Worm (Caenorhabditis elegans): ENCODE measurements around the gene C36A4.4.

Gene C36A4.4

DNA sequence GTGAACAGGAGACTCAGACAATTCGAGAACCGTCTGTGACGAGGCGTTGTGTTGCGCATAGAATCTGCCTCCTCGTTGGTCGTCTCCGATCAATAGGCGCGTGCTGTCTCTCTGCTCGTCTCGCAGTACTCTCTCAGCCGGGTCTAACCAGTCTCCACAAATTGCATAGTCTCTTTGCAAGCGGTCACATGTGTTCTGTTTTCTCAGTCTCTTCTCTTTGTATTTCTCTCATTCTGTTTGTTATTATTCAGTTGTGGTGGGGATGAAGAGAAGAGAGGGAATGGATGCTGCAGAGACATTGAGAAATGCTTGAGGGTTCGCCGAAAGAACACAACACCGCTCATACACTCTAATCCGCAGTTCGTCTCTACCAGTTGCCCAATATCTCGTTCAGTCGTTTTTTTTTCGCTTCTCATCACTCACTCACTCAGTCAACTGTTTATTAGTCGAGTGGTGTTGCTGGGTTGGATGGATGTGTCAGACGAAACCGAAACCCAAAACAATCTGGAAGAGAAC lies 42.0 kb downstream of the C36A4.4 start (continued):
- no peak for TF ChIP-seq hlh-17 (GFP tag; optimal IDR thresholded peaks at IDR 0.05; ENCODE audit: borderline replicate concordance)
- TF ChIP-seq nhr-19 (GFP tag; conservative IDR thresholded peaks at IDR 0.05), result peak; percentile 95
- TF ChIP-seq unc-86 (tag; optimal IDR thresholded peaks at IDR 0.05), result peak; percentile 97
- peak; percentile 77 for TF ChIP-seq lin-39 (tag; optimal IDR thresholded peaks at IDR 0.05)
- TF ChIP-seq F16B12.6 (tag; optimal IDR thresholded peaks at IDR 0.05), result peak; percentile 51
- TF ChIP-seq efl-3 (GFP tag; optimal IDR thresholded peaks at IDR 0.05), result no peak
- TF ChIP-seq aha-1 (tag; optimal IDR thresholded peaks at IDR 0.05), result peak; percentile 79
- peak; percentile 33 for TF ChIP-seq fkh-4 (tag; optimal IDR thresholded peaks at IDR 0.05; ENCODE audit: borderline replicate concordance)
- no peak for TF ChIP-seq unc-62 (GFP tag; optimal IDR thresholded peaks at IDR 0.05)
- peak; percentile 86 to 89 for TF ChIP-seq lin-35 (GFP tag; optimal IDR thresholded peaks at IDR 0.05)
- TF ChIP-seq sptf-1 (tag; optimal IDR thresholded peaks at IDR 0.05), result no peak
- TF ChIP-seq nhr-12 (tag; optimal IDR thresholded peaks at IDR 0.05), result peak; percentile 45
- TF ChIP-seq nhr-11 (tag; optimal IDR thresholded peaks at IDR 0.05), result peak; percentile 95
- TF ChIP-seq ceh-82 (tag; optimal IDR thresholded peaks at IDR 0.05), result peak; percentile 78 to 97 (median 93)
- peak; percentile 99 for TF ChIP-seq tbx-2 (tag; optimal IDR thresholded peaks at IDR 0.05)
- no peak for TF ChIP-seq C34B4.2 (tag; optimal IDR thresholded peaks at IDR 0.05)
- peak; percentile 90 for TF ChIP-seq lir-3 (tag; optimal IDR thresholded peaks at IDR 0.05; ENCODE audit: poor library complexity)
- TF ChIP-seq nhr-20 (tag; optimal IDR thresholded peaks at IDR 0.05), result peak; percentile 98
- TF ChIP-seq ztf-4 (tag; optimal IDR thresholded peaks at IDR 0.05), result peak; percentile 97
- peak; percentile 94 to 96 for TF ChIP-seq lsy-2 (tag; optimal IDR thresholded peaks at IDR 0.05)
- no peak for TF ChIP-seq ets-5 (GFP tag; IDR thresholded peaks at IDR 0.05)
- peak; percentile 90 for TF ChIP-seq grh-1 (GFP tag; IDR thresholded peaks at IDR 0.05)
- TF ChIP-seq ces-1 (GFP tag; optimal IDR thresholded peaks at IDR 0.05), result no peak
- peak; percentile 97 for TF ChIP-seq lin-13 (GFP tag; optimal IDR thresholded peaks at IDR 0.05)
- no peak for TF ChIP-seq unc-30 (tag; optimal IDR thresholded peaks at IDR 0.05)
- TF ChIP-seq vab-15 (tag; optimal IDR thresholded peaks at IDR 0.05), result no peak
- peak; percentile 96 for TF ChIP-seq fos-1 (tag; optimal IDR thresholded peaks at IDR 0.05)
- peak; percentile 89 for TF ChIP-seq ceh-8 (GFP tag; optimal IDR thresholded peaks at IDR 0.05)
- TF ChIP-seq fkh-8 (tag; optimal IDR thresholded peaks at IDR 0.05), result peak; percentile 98
- TF ChIP-seq lin-15B (tag; optimal IDR thresholded peaks at IDR 0.05), result peak; percentile 43
- TF ChIP-seq unc-130 (tag; optimal IDR thresholded peaks at IDR 0.05), result peak; percentile 91
- peak; percentile 51 for TF ChIP-seq pag-3 (tag; optimal IDR thresholded peaks at IDR 0.05; ENCODE audit: borderline replicate concordance, insufficient read depth)
- TF ChIP-seq ceh-90 (tag; optimal IDR thresholded peaks at IDR 0.05), result no peak
- TF ChIP-seq alr-1 (tag; optimal IDR thresholded peaks at IDR 0.05; ENCODE audit: borderline replicate concordance), result no peak

DNA sequence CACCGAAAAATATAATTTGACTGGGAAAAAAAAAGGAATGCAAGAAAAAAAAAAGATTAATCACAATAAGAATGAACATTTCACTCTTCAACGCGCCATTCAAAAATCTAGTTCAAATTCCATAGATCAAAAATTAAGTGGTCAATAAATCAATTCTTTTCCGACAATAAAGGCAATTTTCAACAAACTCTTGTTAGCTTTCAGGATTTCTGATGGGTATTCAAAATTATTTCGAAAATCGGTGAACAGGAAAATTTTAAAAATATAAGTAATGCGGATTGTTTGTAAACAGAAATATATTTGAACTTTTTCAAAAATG lies 42.5 kb downstream of the C36A4.4 start:
- TF ChIP-seq elt-2 (tag; optimal IDR thresholded peaks at IDR 0.05) (no peak), efl-1 (optimal IDR thresholded peaks at IDR 0.05) (no peak), efl-1 (GFP tag; optimal IDR thresholded peaks at IDR 0.05 in 1 of 2) (peak in 1 of 2 experiments; percentile 81), skn-1 (tag; optimal IDR thresholded peaks at IDR 0.05) (no peak), unc-86 (tag; optimal IDR thresholded peaks at IDR 0.05) (no peak), nhr-71 (tag; optimal IDR thresholded peaks at IDR 0.05) (no peak), lin-13 (GFP tag; optimal IDR thresholded peaks at IDR 0.05) (no peak)

ce11 chrIII:3800240-3800933 lies 43.0 kb downstream of the C36A4.4 start, which contains the start of gene mtm-3:
Gene mtm-3 (minus strand): TSS chrIII:3800467.
- TF ChIP-seq C34B4.2 (tag; optimal IDR thresholded peaks at IDR 0.05) (no peak), ceh-88 (GFP tag; IDR thresholded peaks at IDR 0.05) (no peak), efl-1 (optimal IDR thresholded peaks at IDR 0.05) (no peak), efl-1 (GFP tag; optimal IDR thresholded peaks at IDR 0.05 in 1 of 2) (peak in 1 of 2 experiments; percentile 41), blmp-1 (tag; optimal IDR thresholded peaks at IDR 0.05) (peak; percentile 80), egl-13 (tag; optimal IDR thresholded peaks at IDR 0.05) (no peak), ceh-8 (GFP tag; optimal IDR thresholded peaks at IDR 0.05) (no peak), snpc-4 (tag; optimal IDR thresholded peaks at IDR 0.05) (no peak), swsn-7 (tag; optimal IDR thresholded peaks at IDR 0.05) (no peak), ama-1 (optimal IDR thresholded peaks at IDR 0.05) (no peak), ceh-82 (tag; optimal IDR thresholded peaks at IDR 0.05) (no peak), lin-35 (GFP tag; optimal IDR thresholded peaks at IDR 0.05) (no peak), nhr-11 (tag; optimal IDR thresholded peaks at IDR 0.05) (no peak), dsc-1 (tag; optimal IDR thresholded peaks at IDR 0.05) (no peak), unc-30 (tag; optimal IDR thresholded peaks at IDR 0.05) (no peak), lin-13 (GFP tag; optimal IDR thresholded peaks at IDR 0.05) (no peak), fos-1 (tag; optimal IDR thresholded peaks at IDR 0.05) (no peak)
